Worm (Caenorhabditis elegans): ENCODE measurements around the gene F53A9.8.
"Not testable (repeated sequence)": the region's sequence is repeated elsewhere in the genome, so short reads cannot be mapped to it uniquely, and the experiment has no call there.

DNA sequence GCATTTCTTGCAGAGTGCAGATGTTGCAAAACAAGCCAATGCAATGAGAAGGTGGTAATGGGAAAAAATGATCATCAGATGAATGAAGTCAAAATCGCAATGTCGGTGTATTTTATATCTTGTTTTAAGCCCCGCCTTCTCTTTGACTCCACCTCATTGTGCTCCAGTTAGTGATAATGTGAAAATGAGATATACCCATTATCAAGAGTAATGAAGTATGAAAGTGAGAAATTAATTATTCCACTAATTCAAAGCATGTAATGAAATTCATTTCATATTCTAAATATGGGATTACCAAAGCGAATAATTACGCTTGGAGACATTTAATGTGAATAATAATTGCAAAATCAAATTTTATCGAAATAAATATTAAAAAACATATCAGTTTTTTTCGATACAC, 13.1 kb upstream of the F53A9.8 start, which contains the start of gene M02D8.6:
- TF ChIP-seq ama-1 (optimal IDR thresholded peaks at IDR 0.05); elt-3 (tag; optimal IDR thresholded peaks at IDR 0.05); unc-62 (GFP tag; optimal IDR thresholded peaks at IDR 0.05); nhr-11 (tag; optimal IDR thresholded peaks at IDR 0.05); ceh-82 (tag; optimal IDR thresholded peaks at IDR 0.05); egl-27 (tag; optimal IDR thresholded peaks at IDR 0.05); nhr-12 (tag; optimal IDR thresholded peaks at IDR 0.05); fos-1 (tag; optimal IDR thresholded peaks at IDR 0.05); dmd-4 (tag; optimal IDR thresholded peaks at IDR 0.05); lin-39 (tag; optimal IDR thresholded peaks at IDR 0.05); lin-11 (tag; optimal IDR thresholded peaks at IDR 0.05); R02D3.7 (tag; optimal IDR thresholded peaks at IDR 0.05); alr-1 (tag; optimal IDR thresholded peaks at IDR 0.05); ztf-1 (GFP tag; conservative IDR thresholded peaks at IDR 0.05): not testable (repeated sequence)
